Fruit fly (Drosophila melanogaster) whole organism, embryonic: ENCODE data around the gene CG11839.

Experiments
- Atf6 ChIP-seq: fragments of 200-800 bp; sonication (Bioruptor generic); IDR thresholded peaks from 2 replicates; pipeline ENCODE4 v1.3.6; 2022; ENCODE audit warnings: missing biosample characterization, missing genetic modification characterization
- BtbVII ChIP-seq: fragments of 200-800 bp; sonication (Bioruptor generic); optimal IDR thresholded peaks from 3 replicates; lab custom pipeline; 2017; ENCODE audit warnings: missing biosample characterization, mild to moderate bottlenecking, missing genetic modification characterization
- CG11247 ChIP-seq: fragments of 200-800 bp; sonication (Bioruptor generic); IDR thresholded peaks from 2 replicates; pipeline ENCODE4 v1.3.6; 2022; ENCODE audit warnings: missing biosample characterization, missing genetic modification characterization
- CG12659 ChIP-seq: fragments of 200-800 bp; sonication (Bioruptor generic); optimal IDR thresholded peaks from 3 replicates; lab custom pipeline; 2017; ENCODE audit warnings: mild to moderate bottlenecking, missing biosample characterization, missing genetic modification reagents, missing genetic modification characterization
- CG13775 ChIP-seq: fragments of 200-800 bp; sonication (Bioruptor generic); optimal IDR thresholded peaks from 3 replicates; lab custom pipeline; 2017; ENCODE audit warnings: missing biosample characterization, mild to moderate bottlenecking, missing genetic modification characterization
- CG14667 ChIP-seq: fragments of 200-800 bp; sonication (Bioruptor generic); IDR thresholded peaks from 2 replicates; pipeline ENCODE4 v1.3.6; 2022; ENCODE audit warnings: missing biosample characterization, missing genetic modification characterization
- CG15696 ChIP-seq: fragments of 200-800 bp; sonication (Bioruptor generic); optimal IDR thresholded peaks from 2 replicates; lab custom pipeline; 2019; ENCODE audit warnings: missing biosample characterization, mild to moderate bottlenecking, missing genetic modification characterization, moderate library complexity
- CG17385 ChIP-seq: fragments of 200-800 bp; sonication (Bioruptor generic); optimal IDR thresholded peaks from 3 replicates; lab custom pipeline; 2018; ENCODE audit warnings: missing biosample characterization, mild to moderate bottlenecking, missing genetic modification characterization
- CG17568 ChIP-seq: fragments of 200-800 bp; sonication (Bioruptor generic); optimal IDR thresholded peaks from 2 replicates; lab custom pipeline; 2018; ENCODE audit warnings: missing biosample characterization, mild to moderate bottlenecking, missing genetic modification characterization, moderate library complexity
- CG17829 ChIP-seq: fragments of 200-800 bp; optimal IDR thresholded peaks from 2 replicates; lab custom pipeline; 2019; ENCODE audit warnings: missing biosample characterization, mild to moderate bottlenecking, missing genetic modification characterization, moderate library complexity
- CG2116 ChIP-seq: fragments of 200-800 bp; sonication (Bioruptor generic); optimal IDR thresholded peaks from 3 replicates; lab custom pipeline; 2018; ENCODE audit warnings: missing biosample characterization, mild to moderate bottlenecking, missing genetic modification characterization
- CG2120 ChIP-seq: fragments of 200-800 bp; sonication (Bioruptor generic); optimal IDR thresholded peaks from 3 replicates; lab custom pipeline; 2016; ENCODE audit warnings: missing biosample characterization, missing genetic modification characterization
- CG30403 ChIP-seq: fragments of 200-800 bp; sonication (Bioruptor generic); optimal IDR thresholded peaks from 3 replicates; lab custom pipeline; 2016; ENCODE audit warnings: missing biosample characterization, missing genetic modification characterization
- CG31224 ChIP-seq: fragments of 200-800 bp; sonication (Bioruptor generic); IDR thresholded peaks from 2 replicates; pipeline ENCODE4 v1.3.6; 2022; ENCODE audit warnings: missing biosample characterization, missing genetic modification characterization
- CG34376 ChIP-seq: fragments of 200-800 bp; sonication (Bioruptor generic); optimal IDR thresholded peaks from 2 replicates; lab custom pipeline; 2018; ENCODE audit warnings: missing biosample characterization, mild to moderate bottlenecking, missing genetic modification characterization
- CG4854 ChIP-seq: fragments of 200-800 bp; sonication (Bioruptor generic); optimal IDR thresholded peaks from 2 replicates; lab custom pipeline; 2016; ENCODE audit warnings: missing biosample characterization, missing genetic modification characterization, inconsistent platforms
- CG5953 ChIP-seq: fragments of 200-800 bp; sonication (Bioruptor generic); IDR thresholded peaks from 2 replicates; pipeline ENCODE4 v1.3.6; 2022; ENCODE audit warnings: missing biosample characterization, missing genetic modification characterization
- CG6854 ChIP-seq: fragments of 200-800 bp; sonication (Bioruptor generic); optimal IDR thresholded peaks from 3 replicates; lab custom pipeline; 2017; ENCODE audit warnings: missing biosample characterization, mild to moderate bottlenecking, missing genetic modification characterization
- CG7786 ChIP-seq: fragments of 200-800 bp; sonication (Bioruptor generic); optimal IDR thresholded peaks from 2 replicates; lab custom pipeline; 2016; ENCODE audit warnings: missing biosample characterization, missing genetic modification characterization
- CkIIα-i1 ChIP-seq: fragments of 200-800 bp; sonication (Bioruptor generic); IDR thresholded peaks from 2 replicates; pipeline ENCODE4 v1.3.6; 2022; ENCODE audit warnings: missing biosample characterization, missing genetic modification characterization
- CoRest ChIP-seq: fragments of 200-800 bp; sonication (Bioruptor generic); optimal IDR thresholded peaks from 3 replicates; lab custom pipeline; 2018; ENCODE audit warnings: missing biosample characterization, mild to moderate bottlenecking, missing genetic modification characterization, moderate library complexity
- Doc3 ChIP-seq: fragments of 200-800 bp; sonication (Bioruptor generic); IDR thresholded peaks from 3 replicates; pipeline ENCODE4 v1.3.6; 2022; ENCODE audit warnings: missing biosample characterization, missing genetic modification characterization; ENCODE audit not compliant: partially characterized antibody
- Eip74EF ChIP-seq, 2 experiments: fragments of 200-800 bp in 1 of 2; fragments of >200 bp in 1 of 2; sonication (Bioruptor generic) in 1 of 2; optimal IDR thresholded peaks; 2 replicates each; lab custom pipeline; 2017 to 2019; ENCODE audit warnings: missing biosample characterization in 2 of 2, missing genetic modification characterization in 2 of 2, mild to moderate bottlenecking in 1 of 2, moderate library complexity in 1 of 2
- Hand ChIP-seq: fragments of 200-800 bp; sonication (Bioruptor generic); optimal IDR thresholded peaks from 2 replicates; lab custom pipeline; 2017; ENCODE audit warnings: mild to moderate bottlenecking, missing biosample characterization, missing genetic modification reagents, missing genetic modification characterization
- Hsf ChIP-seq: fragments of 200-800 bp; sonication (Bioruptor generic); optimal IDR thresholded peaks from 3 replicates; lab custom pipeline; 2016; ENCODE audit warnings: missing biosample characterization, missing genetic modification characterization
- Rfx ChIP-seq: fragments of 200-800 bp; sonication (Bioruptor generic); IDR thresholded peaks from 2 replicates; pipeline ENCODE4 v1.3.6; 2022; ENCODE audit warnings: missing biosample characterization, missing genetic modification characterization
- Sry-β ChIP-seq: fragments of 200-800 bp; sonication (Bioruptor generic); optimal IDR thresholded peaks from 2 replicates; lab custom pipeline; 2018; ENCODE audit warnings: missing biosample characterization, mild to moderate bottlenecking, missing genetic modification characterization, moderate library complexity
- TFAM ChIP-seq: fragments of 200-800 bp; sonication (Bioruptor generic); optimal IDR thresholded peaks from 2 replicates; lab custom pipeline; 2017; ENCODE audit warnings: missing biosample characterization, missing genetic modification characterization, inconsistent platforms
- YL-1 ChIP-seq: fragments of 200-800 bp; sonication (Bioruptor generic); optimal IDR thresholded peaks from 3 replicates; lab custom pipeline; 2017; ENCODE audit warnings: missing biosample characterization, mild to moderate bottlenecking, missing genetic modification characterization
- caup ChIP-seq: fragments of 200-800 bp; sonication (Bioruptor generic); optimal IDR thresholded peaks from 3 replicates; lab custom pipeline; 2017; ENCODE audit warnings: missing biosample characterization, mild to moderate bottlenecking, missing genetic modification characterization, moderate library complexity; ENCODE audit not compliant: severe bottlenecking
- chm ChIP-seq: fragments of 200-800 bp; sonication (Bioruptor generic); IDR thresholded peaks from 2 replicates; pipeline ENCODE4 v1.3.6; 2022; ENCODE audit warnings: missing biosample characterization, missing genetic modification characterization
- crp ChIP-seq, 2 experiments: fragments of 200-800 bp; sonication (Bioruptor generic); optimal IDR thresholded peaks; 2 replicates in 1 of 2; 3 replicates in 1 of 2; lab custom pipeline; 2017; ENCODE audit warnings: missing biosample characterization in 2 of 2, missing genetic modification characterization in 2 of 2, mild to moderate bottlenecking in 1 of 2, moderate library complexity in 1 of 2
- fd3F ChIP-seq: fragments of 200-800 bp; sonication (Bioruptor generic); optimal IDR thresholded peaks from 2 replicates; lab custom pipeline; 2018; ENCODE audit warnings: missing biosample characterization, mild to moderate bottlenecking, missing genetic modification characterization, moderate library complexity
- grn ChIP-seq: fragments of 200-800 bp; sonication (Bioruptor generic); optimal IDR thresholded peaks from 3 replicates; lab custom pipeline; 2017; ENCODE audit warnings: missing biosample characterization, missing genetic modification characterization
- kni ChIP-seq: fragments of 200-800 bp; sonication (Bioruptor generic); optimal IDR thresholded peaks from 3 replicates; lab custom pipeline; 2017; ENCODE audit warnings: mild to moderate bottlenecking, missing biosample characterization, missing genetic modification reagents, missing genetic modification characterization
- lmd ChIP-seq: fragments of 200-800 bp; sonication (Bioruptor generic); IDR thresholded peaks from 2 replicates; pipeline ENCODE4 v1.3.6; 2022; ENCODE audit warnings: missing biosample characterization, missing genetic modification characterization
- maf-S ChIP-seq: fragments of 200-800 bp; sonication (Bioruptor generic); optimal IDR thresholded peaks from 2 replicates; lab custom pipeline; 2016; ENCODE audit warnings: missing biosample characterization, missing genetic modification characterization
- mirr ChIP-seq: fragments of 200-800 bp; sonication (Bioruptor generic); optimal IDR thresholded peaks from 3 replicates; lab custom pipeline; 2018; ENCODE audit warnings: missing biosample characterization, mild to moderate bottlenecking, missing genetic modification characterization
- org-1 ChIP-seq: fragments of 200-800 bp; sonication (Bioruptor generic); optimal IDR thresholded peaks from 2 replicates; lab custom pipeline; 2017; ENCODE audit warnings: missing biosample characterization, missing genetic modification characterization
- pan ChIP-seq, 4 experiments: fragments of >200 bp in 3 of 4; fragments of 200-800 bp in 1 of 4; sonication (Bioruptor generic) in 1 of 4; optimal IDR thresholded peaks in 3 of 4; IDR thresholded peaks in 1 of 4; 2 replicates each; pipeline versions ENCODE4 v1.3.6 to Lab custom; 2017 to 2022; ENCODE audit warnings: missing biosample characterization in 2 of 4, missing genetic modification characterization in 2 of 4, mixed read lengths in 1 of 4
- pfk ChIP-seq: fragments of 200-800 bp; sonication (Bioruptor generic); optimal IDR thresholded peaks from 2 replicates; lab custom pipeline; 2018; ENCODE audit warnings: missing biosample characterization, mild to moderate bottlenecking, missing genetic modification characterization, moderate library complexity
- phol ChIP-seq: fragments of 200-800 bp; sonication (Bioruptor generic); optimal IDR thresholded peaks from 3 replicates; lab custom pipeline; 2018; ENCODE audit warnings: missing biosample characterization, mild to moderate bottlenecking, missing genetic modification characterization, moderate library complexity
- row ChIP-seq: fragments of 200-800 bp; sonication (Bioruptor generic); IDR thresholded peaks from 3 replicates; pipeline ENCODE4 v1.3.6; 2022; ENCODE audit warnings: missing biosample characterization, missing genetic modification characterization
- salm ChIP-seq: fragments of 200-800 bp; sonication (Bioruptor generic); optimal IDR thresholded peaks from 2 replicates; lab custom pipeline; 2018; ENCODE audit warnings: missing biosample characterization, mild to moderate bottlenecking, missing genetic modification characterization
- sr ChIP-seq: fragments of 200-800 bp; sonication (Bioruptor generic); IDR thresholded peaks from 3 replicates; pipeline ENCODE4 v1.3.6; 2022; ENCODE audit warnings: missing biosample characterization, missing genetic modification characterization
- tin ChIP-seq: fragments of 200-800 bp; sonication (Bioruptor generic); optimal IDR thresholded peaks from 3 replicates; lab custom pipeline; 2016; ENCODE audit warnings: missing biosample characterization, missing genetic modification characterization
- zfh2 ChIP-seq: fragments of 200-800 bp; sonication (Bioruptor generic); optimal IDR thresholded peaks from 2 replicates; lab custom pipeline; 2016; ENCODE audit warnings: missing biosample characterization, missing genetic modification characterization

The CG11839 gene

dm6 chr3R:25027281-25028219 is 42.2 kb upstream of the CG11839 start (continued):
- TF ChIP-seq zfh2 (GFP tag; lab: Kevin White, UChicago) (peak; percentile 10), Hand (GFP tag; lab: Kevin White, UChicago) (peak; percentile 63), CG11247 (GFP tag; lab: Robert Waterston, UW) (no peak), grn (peak; percentile 63), CG2116 (GFP tag; lab: Kevin White, UChicago) (no peak), pan (optimal IDR thresholded peaks at IDR 0.05; lab: Kevin White, UChicago) (no peak), pan (GFP tag; optimal IDR thresholded peaks at IDR 0.05 in 1 of 2, IDR thresholded peaks at IDR 0.05 in 1 of 2) (peak in 1 of 2 experiments; percentile 9), CG6854 (GFP tag; lab: Kevin White, UChicago) (peak; percentile 4), Hsf (peak; percentile 29), CG13775 (GFP tag; lab: Kevin White, UChicago) (peak; percentile 33), CG31224 (GFP tag; lab: Robert Waterston, UW) (peak; percentile 99), maf-S (peak; percentile 8), CG17385 (peak; percentile 57), CG2120 (GFP tag; lab: Kevin White, UChicago) (peak; percentile 75), CG12659 (GFP tag; lab: Kevin White, UChicago) (peak; percentile 68), CG7786 (peak; percentile 36), Sry-β (GFP tag; lab: Kevin White, UChicago) (no peak), CG14667 (GFP tag; lab: Robert Waterston, UW) (no peak), CG17829 (peak; percentile 4), CG30403 (GFP tag; lab: Kevin White, UChicago) (peak; percentile 51), chm (GFP tag; lab: Robert Waterston, UW) (peak; percentile 31; the same call in 1 of the 2 replicates), BtbVII (GFP tag; lab: Kevin White, UChicago) (peak; percentile 59), phol (tag; lab: Kevin White, UChicago) (peak; percentile 23), sr (no peak), CG15696 (no peak), caup (GFP tag; lab: Kevin White, UChicago) (peak; percentile 16), CG5953 (GFP tag; lab: Robert Waterston, UW) (no peak), CkIIα-i1 (GFP tag; lab: Robert Waterston, UW) (no peak), org-1 (GFP tag; lab: Kevin White, UChicago) (no peak), mirr (GFP tag; lab: Kevin White, UChicago) (peak; percentile 84), TFAM (GFP tag; lab: Kevin White, UChicago) (no peak), crp (GFP tag; optimal IDR thresholded peaks at IDR 0.05; lab: Kevin White, UChicago) (no peak), Atf6 (GFP tag; lab: Robert Waterston, UW) (peak; percentile 32; the same call in 1 of the 2 replicates), Doc3 (GFP tag; lab: Robert Waterston, UW) (no peak), CG17568 (no peak), kni (GFP tag; lab: Kevin White, UChicago) (no peak), fd3F (GFP tag; lab: Kevin White, UChicago) (peak; percentile 24), lmd (no peak), CG4854 (no peak), salm (tag; lab: Kevin White, UChicago) (no peak), Rfx (GFP tag; lab: Robert Waterston, UW) (peak; percentile 47; the same call in 1 of the 2 replicates), Eip74EF (GFP tag; optimal IDR thresholded peaks at IDR 0.05; lab: Kevin White, UChicago) (no peak), pfk (GFP tag; lab: Kevin White, UChicago) (peak; percentile 10), row (GFP tag; lab: Robert Waterston, UW) (peak; percentile 66), tin (no peak), YL-1 (GFP tag; lab: Kevin White, UChicago) (peak; percentile 23), CoRest (tag; lab: Kevin White, UChicago) (no peak), CG34376 (GFP tag; lab: Kevin White, UChicago) (peak; percentile 61)
